Worm (Caenorhabditis elegans) whole organism, mixed stage, embryonic: ENCODE results near the gene ins-4.

Experiments used
- blmp-1 ChIP-seq: fragments of 150-350 bp; optimal IDR thresholded peaks from 2 replicates; lab custom pipeline; 2014; ENCODE audit warnings: missing biosample characterization, missing genetic modification characterization
- ceh-39 ChIP-seq: fragments of 150-350 bp; optimal IDR thresholded peaks from 2 replicates; lab custom pipeline; 2014; ENCODE audit warnings: missing biosample characterization, missing genetic modification characterization
- ces-1 ChIP-seq: fragments of 150-350 bp; optimal IDR thresholded peaks from 2 replicates; lab custom pipeline; 2014; ENCODE audit warnings: missing biosample characterization, missing genetic modification reagents, missing genetic modification characterization
- flh-1 ChIP-seq: fragments of 200-800 bp; sonication (Bioruptor generic); optimal IDR thresholded peaks from 2 replicates; lab custom pipeline; 2018; ENCODE audit warnings: mild to moderate bottlenecking, missing genetic modification characterization, moderate library complexity, missing compliant biosample characterization
- hlh-1 ChIP-seq: fragments of 150-350 bp; optimal IDR thresholded peaks from 2 replicates; lab custom pipeline; 2014; ENCODE audit warnings: missing biosample characterization, missing genetic modification reagents, missing genetic modification characterization
- lsy-2 ChIP-seq: fragments of 150-350 bp; optimal IDR thresholded peaks from 2 replicates; lab custom pipeline; 2014; ENCODE audit warnings: missing biosample characterization, missing genetic modification characterization
- nhr-12 ChIP-seq: fragments of 150-350 bp; optimal IDR thresholded peaks from 2 replicates; lab custom pipeline; 2014; ENCODE audit warnings: missing biosample characterization, missing genetic modification characterization
- nhr-28 ChIP-seq: fragments of 150-350 bp; optimal IDR thresholded peaks from 2 replicates; lab custom pipeline; 2014; ENCODE audit warnings: missing biosample characterization, missing genetic modification characterization
- snpc-4 ChIP-seq: fragments of 150-350 bp; optimal IDR thresholded peaks from 2 replicates; lab custom pipeline; 2014; ENCODE audit warnings: missing biosample characterization, missing genetic modification characterization
- sptf-1 ChIP-seq: sonication (generic microtip); optimal IDR thresholded peaks from 2 replicates; lab custom pipeline; 2017; ENCODE audit warnings: mild to moderate bottlenecking, missing genetic modification characterization, moderate library complexity, missing compliant biosample characterization
- unc-39 ChIP-seq: fragments of 150-350 bp; optimal IDR thresholded peaks from 2 replicates; lab custom pipeline; 2014; ENCODE audit warnings: missing biosample characterization, missing genetic modification characterization
- unc-62 ChIP-seq: fragments of 150-350 bp; optimal IDR thresholded peaks from 2 replicates; lab custom pipeline; 2014; ENCODE audit warnings: missing biosample characterization, missing genetic modification reagents, missing genetic modification characterization
- ztf-11 ChIP-seq: fragments of 150-350 bp; optimal IDR thresholded peaks from 2 replicates; lab custom pipeline; 2014; ENCODE audit warnings: missing biosample characterization, missing genetic modification characterization

ce11 chrII:5997257-5997656 lies 1.1 kb downstream of the ins-4 start, which contains the start of gene ins-5:
- TF ChIP-seq snpc-4 (tag; lab: Kevin White, UChicago) (no peak), nhr-12 (no peak), flh-1 (GFP tag; lab: Kevin White, UChicago) (no peak), ceh-39 (no peak), lsy-2 (tag; lab: Kevin White, UChicago) (no peak), unc-39 (no peak), blmp-1 (tag; lab: Kevin White, UChicago) (no peak), nhr-28 (tag; lab: Kevin White, UChicago) (no peak), ces-1 (GFP tag; lab: Kevin White, UChicago) (no peak), ztf-11 (tag; lab: Kevin White, UChicago) (no peak), sptf-1 (tag; lab: Kevin White, UChicago) (no peak), unc-62 (GFP tag; lab: Kevin White, UChicago) (no peak), hlh-1 (tag; lab: Kevin White, UChicago) (no peak)
